Worm (Caenorhabditis elegans) whole organism, young adult: ENCODE data around the gene W09D10.4.

Source experiments
- B0019.2 ChIP-seq: fragments of 200-800 bp; sonication (Bioruptor generic); conservative IDR thresholded peaks from 2 replicates; pipeline ENCODE4 v1.3.6; 2022; ENCODE audit warnings: missing genetic modification reagents, missing genetic modification characterization, missing compliant biosample characterization
- B0261.1 ChIP-seq: sonication (generic microtip); optimal IDR thresholded peaks from 2 replicates; lab custom pipeline; 2016; ENCODE audit warnings: mild to moderate bottlenecking, missing genetic modification characterization, moderate library complexity, missing compliant biosample characterization
- B0336.3 ChIP-seq: fragments of 200-800 bp; sonication (Bioruptor generic); IDR thresholded peaks from 2 replicates; pipeline ENCODE4 v1.3.6; 2022; ENCODE audit warnings: missing genetic modification characterization, missing compliant biosample characterization
- F10E7.11 ChIP-seq: sonication (generic microtip); optimal IDR thresholded peaks from 2 replicates; lab custom pipeline; 2017; ENCODE audit warnings: mild to moderate bottlenecking, missing genetic modification characterization, moderate library complexity, missing compliant biosample characterization
- F33H1.4 ChIP-seq: fragments of 200-800 bp; sonication (Bioruptor generic); IDR thresholded peaks from 2 replicates; pipeline ENCODE4 v1.3.6; 2022; ENCODE audit warnings: missing genetic modification reagents, missing genetic modification characterization, missing compliant biosample characterization
- F57A8.1 ChIP-seq: fragments of 200-800 bp; sonication (Bioruptor generic); optimal IDR thresholded peaks from 2 replicates; lab custom pipeline; 2018; ENCODE audit warnings: mild to moderate bottlenecking, missing genetic modification characterization, moderate library complexity, missing compliant biosample characterization
- F57C9.4 ChIP-seq: sonication (generic microtip); optimal IDR thresholded peaks from 2 replicates; lab custom pipeline; 2017; ENCODE audit warnings: mild to moderate bottlenecking, missing genetic modification characterization, missing compliant biosample characterization
- K11D2.4 ChIP-seq: fragments of 200-800 bp; sonication (Bioruptor generic); IDR thresholded peaks from 2 replicates; pipeline ENCODE4 v1.3.6; 2022; ENCODE audit warnings: missing genetic modification reagents, missing genetic modification characterization, missing compliant biosample characterization
- T26A5.8 ChIP-seq: sonication (generic microtip); optimal IDR thresholded peaks from 2 replicates; lab custom pipeline; 2016; ENCODE audit warnings: missing genetic modification characterization, missing compliant biosample characterization
- Y56A3A.18 ChIP-seq: fragments of 200-800 bp; sonication (Bioruptor generic); IDR thresholded peaks from 2 replicates; pipeline ENCODE4 v1.3.6; 2022; ENCODE audit warnings: missing genetic modification reagents, missing genetic modification characterization, missing compliant biosample characterization
- Y67H2A.10 ChIP-seq: fragments of 200-800 bp; sonication (Bioruptor generic); conservative IDR thresholded peaks from 2 replicates; pipeline ENCODE4 v1.3.6; 2022; ENCODE audit warnings: missing genetic modification reagents, missing genetic modification characterization, missing compliant biosample characterization
- Y95B8A.8 ChIP-seq: fragments of 200-800 bp; sonication (Bioruptor generic); IDR thresholded peaks from 2 replicates; pipeline ENCODE4 v1.3.6; 2022; ENCODE audit warnings: missing genetic modification reagents, missing genetic modification characterization, missing compliant biosample characterization
- ama-1 ChIP-seq, 3 experiments: fragments of 150-350 bp in 1 of 3; sonication (generic microtip) in 2 of 3; optimal IDR thresholded peaks; 2 replicates each; lab custom pipeline; 2014 to 2018; ENCODE audit warnings: missing biosample characterization in 2 of 3, missing genetic modification characterization in 2 of 3, missing genetic modification reagents in 2 of 3
- aptf-2 ChIP-seq: fragments of 200-800 bp; sonication (Bioruptor generic); conservative IDR thresholded peaks from 2 replicates; pipeline ENCODE4 v1.3.6; 2022; ENCODE audit warnings: missing genetic modification reagents, missing genetic modification characterization, missing compliant biosample characterization
- athp-1 ChIP-seq: sonication (generic microtip); optimal IDR thresholded peaks from 2 replicates; lab custom pipeline; 2017; ENCODE audit warnings: mild to moderate bottlenecking, missing genetic modification characterization, missing compliant biosample characterization
- ccch-3 ChIP-seq: fragments of 200-800 bp; sonication (Bioruptor generic); optimal IDR thresholded peaks from 2 replicates; lab custom pipeline; 2018; ENCODE audit warnings: mild to moderate bottlenecking, missing genetic modification characterization, missing compliant biosample characterization
- cebp-1 ChIP-seq, 2 experiments: fragments of 200-800 bp in 1 of 2; sonication (Bioruptor generic) in 1 of 2; sonication (generic microtip) in 1 of 2; IDR thresholded peaks in 1 of 2; optimal IDR thresholded peaks in 1 of 2; 2 replicates each; pipeline versions ENCODE4 v1.3.6 to Lab custom; 2017 to 2022; ENCODE audit warnings: missing compliant biosample characterization in 2 of 2, missing genetic modification characterization in 2 of 2, mild to moderate bottlenecking in 1 of 2, missing genetic modification reagents in 1 of 2, moderate library complexity in 1 of 2
- ceh-58 ChIP-seq: fragments of 200-800 bp; sonication (Bioruptor generic); IDR thresholded peaks from 2 replicates; pipeline ENCODE4 v1.3.6; 2022; ENCODE audit warnings: missing genetic modification characterization, missing compliant biosample characterization
- die-1 ChIP-seq: sonication (generic microtip); optimal IDR thresholded peaks from 2 replicates; lab custom pipeline; 2016; ENCODE audit warnings: missing genotype, mild to moderate bottlenecking, missing genetic modification characterization, missing compliant biosample characterization
- egl-18 ChIP-seq: fragments of 200-800 bp; sonication (Bioruptor generic); IDR thresholded peaks from 2 replicates; pipeline ENCODE4 v1.3.6; 2022; ENCODE audit warnings: missing genetic modification reagents, missing genetic modification characterization, missing compliant biosample characterization
- gei-17 ChIP-seq: fragments of 200-800 bp; sonication (Bioruptor generic); optimal IDR thresholded peaks from 2 replicates; lab custom pipeline; 2018; ENCODE audit warnings: mild to moderate bottlenecking, missing genetic modification characterization, missing compliant biosample characterization
- hmg-20 ChIP-seq: fragments of 200-800 bp; sonication (Bioruptor generic); IDR thresholded peaks from 2 replicates; pipeline ENCODE4 v1.3.6; 2022; ENCODE audit warnings: missing genetic modification reagents, missing genetic modification characterization, missing compliant biosample characterization
- hsf-1 ChIP-seq: fragments of 200-800 bp; sonication (Bioruptor generic); IDR thresholded peaks from 2 replicates; pipeline ENCODE4 v1.3.6; 2022; ENCODE audit warnings: missing genetic modification reagents, missing genetic modification characterization, missing compliant biosample characterization
- let-526 ChIP-seq: fragments of 200-800 bp; sonication (Bioruptor generic); IDR thresholded peaks from 2 replicates; pipeline ENCODE4 v1.3.6; 2022; ENCODE audit warnings: missing genetic modification reagents, missing genetic modification characterization, missing compliant biosample characterization
- lin-26 ChIP-seq: fragments of 200-800 bp; sonication (Bioruptor generic); IDR thresholded peaks from 2 replicates; pipeline ENCODE4 v1.3.6; 2022; ENCODE audit warnings: missing genetic modification reagents, missing genetic modification characterization, missing compliant biosample characterization
- lsl-1 ChIP-seq: fragments of 200-800 bp; sonication (Bioruptor generic); optimal IDR thresholded peaks from 2 replicates; lab custom pipeline; 2018; ENCODE audit warnings: mild to moderate bottlenecking, missing genetic modification characterization, moderate library complexity, missing compliant biosample characterization
- mel-28 ChIP-seq: sonication (generic microtip); optimal IDR thresholded peaks from 2 replicates; lab custom pipeline; 2016; ENCODE audit warnings: borderline replicate concordance, mild to moderate bottlenecking, missing genetic modification characterization, missing compliant biosample characterization
- nfya-1 ChIP-seq: sonication (generic microtip); optimal IDR thresholded peaks from 2 replicates; lab custom pipeline; 2017; ENCODE audit warnings: antibody characterized with exemption, missing compliant biosample characterization, missing genetic modification characterization, borderline replicate concordance; ENCODE audit not compliant: insufficient read depth
- nfyb-1 ChIP-seq: fragments of 200-800 bp; sonication (Bioruptor generic); IDR thresholded peaks from 2 replicates; pipeline ENCODE4 v1.3.6; 2022; ENCODE audit warnings: missing genetic modification reagents, missing genetic modification characterization, missing compliant biosample characterization
- nhr-120 ChIP-seq: fragments of 200-800 bp; sonication (Bioruptor generic); IDR thresholded peaks from 2 replicates; pipeline ENCODE4 v1.3.6; 2022; ENCODE audit warnings: missing genetic modification characterization, missing compliant biosample characterization
- rpc-1 ChIP-seq, 2 experiments: fragments of 150-350 bp in 1 of 2; sonication (generic microtip) in 1 of 2; optimal IDR thresholded peaks; 2 replicates each; lab custom pipeline; 2014 to 2018; ENCODE audit warnings: missing biosample characterization in 1 of 2, missing genetic modification characterization in 1 of 2, missing genetic modification reagents in 1 of 2, missing genotype in 1 of 2
- snpc-1.3 ChIP-seq: sonication (generic microtip); optimal IDR thresholded peaks from 2 replicates; lab custom pipeline; 2017; ENCODE audit warnings: missing genetic modification characterization, mild to moderate bottlenecking, missing compliant biosample characterization, antibody characterized with exemption, moderate library complexity, missing genotype, missing genetic modification reagents; ENCODE audit not compliant: insufficient read depth
- somi-1 ChIP-seq: fragments of 200-800 bp; sonication (Bioruptor generic); optimal IDR thresholded peaks from 2 replicates; lab custom pipeline; 2018; ENCODE audit warnings: mild to moderate bottlenecking, missing genetic modification characterization, missing compliant biosample characterization
- unc-62 ChIP-seq: fragments of 150-350 bp; optimal IDR thresholded peaks from 2 replicates; lab custom pipeline; 2014; ENCODE audit warnings: missing biosample characterization, missing genetic modification reagents, missing genetic modification characterization
- xnd-1 ChIP-seq: sonication (generic microtip); optimal IDR thresholded peaks from 2 replicates; lab custom pipeline; 2016; ENCODE audit warnings: missing genotype, missing genetic modification reagents, missing genetic modification characterization, missing compliant biosample characterization
- zfh-2 ChIP-seq: fragments of 200-800 bp; sonication (Bioruptor generic); conservative IDR thresholded peaks from 2 replicates; pipeline ENCODE4 v1.3.6; 2022; ENCODE audit warnings: missing genetic modification reagents, missing genetic modification characterization, missing compliant biosample characterization
- ztf-25 ChIP-seq: fragments of 200-800 bp; sonication (Bioruptor generic); IDR thresholded peaks from 2 replicates; pipeline ENCODE4 v1.3.6; 2022; ENCODE audit warnings: missing genetic modification reagents, missing genetic modification characterization, missing compliant biosample characterization
- ztf-28 ChIP-seq: fragments of 200-800 bp; sonication (Bioruptor generic); IDR thresholded peaks from 2 replicates; pipeline ENCODE4 v1.3.6; 2022; ENCODE audit warnings: missing genetic modification reagents, missing genetic modification characterization, missing compliant biosample characterization

Gene W09D10.4

ce11 chrIII:10691019-10691418 is 25.0 kb downstream of the W09D10.4 start, which contains the start of gene Y39A1A.17:
Gene Y39A1A.17, minus strand, starts transcription at chrIII:10691119.
- TF ChIP-seq die-1 (no peak), let-526 (no peak), snpc-1.3 (tag; lab: Kevin White, UChicago) (no peak), ceh-58 (no peak), zfh-2 (GFP tag; lab: Robert Waterston, UW) (no peak), aptf-2 (GFP tag; lab: Robert Waterston, UW) (no peak), hsf-1 (GFP tag; lab: Robert Waterston, UW) (no peak), nfya-1 (tag; lab: Kevin White, UChicago) (no peak), T26A5.8 (tag; lab: Kevin White, UChicago) (no peak), K11D2.4 (GFP tag; lab: Robert Waterston, UW) (no peak), F10E7.11 (tag; lab: Kevin White, UChicago) (no peak), somi-1 (GFP tag; lab: Kevin White, UChicago) (no peak), egl-18 (GFP tag; lab: Robert Waterston, UW) (no peak), nhr-120 (GFP tag; lab: Robert Waterston, UW) (no peak), B0336.3 (GFP tag; lab: Robert Waterston, UW) (no peak), ccch-3 (GFP tag; lab: Kevin White, UChicago) (no peak)

DNA sequence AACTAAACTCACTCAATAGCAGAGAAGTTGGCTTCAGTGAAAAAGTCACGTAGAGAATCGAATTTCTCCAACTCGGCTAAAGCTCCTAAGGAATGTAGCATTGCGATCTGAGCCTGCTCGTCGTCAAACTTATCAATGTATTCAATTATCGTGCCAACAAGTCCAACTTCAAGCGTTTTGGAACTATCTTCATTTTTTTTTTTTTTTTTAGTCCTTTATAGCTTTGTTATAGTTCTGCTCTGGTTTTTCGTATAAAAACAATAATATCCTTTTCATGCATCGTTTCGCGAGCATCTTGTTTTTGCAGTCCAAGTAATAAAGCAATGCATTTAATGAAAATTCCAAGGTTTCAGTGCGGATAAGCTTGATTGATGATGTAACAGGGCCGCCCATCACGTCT is 26.9 kb downstream of the W09D10.4 start, which contains the start of gene Y39A1A.31:
Gene Y39A1A.31, minus strand, starts transcription at position 101 of the 400 bp plus-strand sequence.
- no peak for TF ChIP-seq lsl-1 (GFP tag; lab: Kevin White, UChicago)
- TF ChIP-seq ztf-25 (GFP tag; lab: Robert Waterston, UW) = no peak
- TF ChIP-seq lin-26 (GFP tag; lab: Robert Waterston, UW) = no peak
- TF ChIP-seq F33H1.4 (GFP tag; lab: Robert Waterston, UW) = no peak
- no peak for TF ChIP-seq athp-1 (tag; lab: Kevin White, UChicago)
- no peak for TF ChIP-seq hsf-1 (GFP tag; lab: Robert Waterston, UW)
- TF ChIP-seq nfyb-1 (GFP tag; lab: Robert Waterston, UW) = no peak
- no peak for TF ChIP-seq nhr-120 (GFP tag; lab: Robert Waterston, UW)
- TF ChIP-seq xnd-1 (tag; lab: Kevin White, UChicago) = no peak
- TF ChIP-seq rpc-1 (optimal IDR thresholded peaks at IDR 0.05; lab: Kevin White, UChicago) = no peak
- TF ChIP-seq rpc-1 (tag; optimal IDR thresholded peaks at IDR 0.05; lab: Kevin White, UChicago) = no peak
- TF ChIP-seq B0019.2 (GFP tag; lab: Robert Waterston, UW) = no peak
- no peak for TF ChIP-seq ama-1 (optimal IDR thresholded peaks at IDR 0.05; lab: Kevin White, UChicago)
- no peak for TF ChIP-seq ama-1 (GFP tag; optimal IDR thresholded peaks at IDR 0.05; lab: Kevin White, UChicago)
- TF ChIP-seq F57A8.1 = no peak

DNA sequence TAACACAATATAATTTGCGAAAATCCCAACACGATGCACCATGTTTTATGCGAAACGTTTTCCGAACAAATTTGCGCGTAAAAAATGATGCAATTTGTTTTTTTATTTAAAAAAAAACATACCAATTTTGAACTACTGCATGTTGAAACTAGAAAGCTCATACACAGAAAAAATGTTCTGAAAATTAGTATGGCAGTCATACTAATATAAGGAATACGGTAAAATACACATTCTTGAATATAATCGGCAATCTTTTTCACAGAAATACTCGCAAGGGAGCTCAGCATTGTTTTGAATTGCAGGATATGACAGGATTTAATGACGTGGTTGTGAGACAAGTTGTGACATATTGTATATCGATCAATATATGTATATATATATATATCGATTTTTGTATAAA is 37.0 kb downstream of the W09D10.4 start, which contains the start of gene Y39A1A.16:
Gene Y39A1A.16, plus strand, starts transcription at position 301 of the 400 bp plus-strand sequence.
- no peak for TF ChIP-seq athp-1 (tag; lab: Kevin White, UChicago)
- TF ChIP-seq K11D2.4 (GFP tag; lab: Robert Waterston, UW) = no peak
- no peak for TF ChIP-seq Y95B8A.8 (GFP tag; lab: Robert Waterston, UW)
- no peak for TF ChIP-seq Y67H2A.10 (GFP tag; lab: Robert Waterston, UW)
- no peak for TF ChIP-seq mel-28 (tag; lab: Kevin White, UChicago)
- no peak for TF ChIP-seq gei-17
- no peak for TF ChIP-seq unc-62 (GFP tag; lab: Kevin White, UChicago)
- no peak for TF ChIP-seq B0261.1
- no peak for TF ChIP-seq ama-1 (optimal IDR thresholded peaks at IDR 0.05; lab: Kevin White, UChicago)
- TF ChIP-seq ama-1 (GFP tag; optimal IDR thresholded peaks at IDR 0.05; lab: Kevin White, UChicago) = no peak
- no peak for TF ChIP-seq cebp-1 (GFP tag; IDR thresholded peaks at IDR 0.05; lab: Robert Waterston, UW)
- TF ChIP-seq cebp-1 (tag; optimal IDR thresholded peaks at IDR 0.05; lab: Kevin White, UChicago) = no peak
- TF ChIP-seq xnd-1 (tag; lab: Kevin White, UChicago) = no peak
- no peak for TF ChIP-seq ztf-28
- no peak for TF ChIP-seq F57C9.4 (tag; lab: Kevin White, UChicago)
- TF ChIP-seq rpc-1 (optimal IDR thresholded peaks at IDR 0.05; lab: Kevin White, UChicago) = no peak
- no peak for TF ChIP-seq rpc-1 (tag; optimal IDR thresholded peaks at IDR 0.05; lab: Kevin White, UChicago)
- TF ChIP-seq hmg-20 (GFP tag; lab: Robert Waterston, UW) = no peak
- TF ChIP-seq Y56A3A.18 (GFP tag; lab: Robert Waterston, UW) = no peak
